Worm (Caenorhabditis elegans): ENCODE data around the gene D1054.10.

D1054.10 gene

ce11 chrV:10801154-10801553, 8.5 kb upstream of the D1054.10 start, which contains the start of gene D1054.18 (continued):
- TF ChIP-seq daf-12 (tag; optimal IDR thresholded peaks at IDR 0.05) (no peak), ztf-7 (tag; optimal IDR thresholded peaks at IDR 0.05) (no peak), T26A8.4 (GFP tag; IDR thresholded peaks at IDR 0.05) (no peak), pha-4 (GFP tag; IDR thresholded peaks at IDR 0.05) (peak; percentile 27; the same call in 1 of the 2 replicates), pha-4 (tag; optimal IDR thresholded peaks at IDR 0.05) (no peak), snpc-1.2 (GFP tag; IDR thresholded peaks at IDR 0.05) (no peak), ceh-20 (GFP tag; IDR thresholded peaks at IDR 0.05) (peak; percentile 63; the same call in 1 of the 2 replicates), mes-2 (tag; optimal IDR thresholded peaks at IDR 0.05; ENCODE audit: poor library complexity, severe bottlenecking) (no peak), saeg-2 (GFP tag; IDR thresholded peaks at IDR 0.05) (peak; percentile 42; the same call in 1 of the 2 replicates), daf-8 (GFP tag; IDR thresholded peaks at IDR 0.05) (no peak), nhr-41 (GFP tag; IDR thresholded peaks at IDR 0.05) (peak; percentile 85), zag-1 (tag; optimal IDR thresholded peaks at IDR 0.05) (no peak), nhr-48 (tag; optimal IDR thresholded peaks at IDR 0.05) (peak; percentile 30), lsy-2 (tag; optimal IDR thresholded peaks at IDR 0.05) (no peak), dpl-1 (GFP tag; optimal IDR thresholded peaks at IDR 0.05) (no peak), egl-43 (GFP tag; IDR thresholded peaks at IDR 0.05) (no peak), zip-2 (tag; optimal IDR thresholded peaks at IDR 0.05) (no peak), mxl-3 (GFP tag; optimal IDR thresholded peaks at IDR 0.05) (no peak), daf-19 (GFP tag; conservative IDR thresholded peaks at IDR 0.05) (no peak), pqm-1 (tag; optimal IDR thresholded peaks at IDR 0.05) (peak; percentile 93), nhr-25 (tag; optimal IDR thresholded peaks at IDR 0.05; ENCODE audit: borderline replicate concordance, insufficient read depth) (no peak), daf-16 (GFP tag; optimal IDR thresholded peaks at IDR 0.05) (no peak), daf-16 (tag; optimal IDR thresholded peaks at IDR 0.05) (peak; percentile 89), mdt-29 (GFP tag; IDR thresholded peaks at IDR 0.05) (no peak), unc-39 (tag; optimal IDR thresholded peaks at IDR 0.05) (no peak), dmd-6 (GFP tag; IDR thresholded peaks at IDR 0.05) (peak; percentile 95), unc-62 (GFP tag; optimal IDR thresholded peaks at IDR 0.05 in 1 of 2) (peak; percentile 51 to 96), unc-62 (tag; optimal IDR thresholded peaks at IDR 0.05) (no peak)

- TF ChIP-seq ceh-44 (GFP tag; IDR thresholded peaks at IDR 0.05): no peak
Observed at ce11 chrV:10798090-10798489, 5.4 kb upstream of the D1054.10 start, which contains the start of gene srh-184. Gene srh-184, minus strand, starts transcription at chrV:10798190.

ce11 chrV:10795494-10795893, 2.8 kb upstream of the D1054.10 start, which contains the start of gene D1054.19:
Gene D1054.19, plus strand, starts transcription at chrV:10795794.
- TF ChIP-seq ceh-32 (tag; optimal IDR thresholded peaks at IDR 0.05; ENCODE audit: poor library complexity): no peak
- no peak for TF ChIP-seq daf-19 (GFP tag; conservative IDR thresholded peaks at IDR 0.05)
- TF ChIP-seq F10B5.3 (tag; optimal IDR thresholded peaks at IDR 0.05): no peak
- TF ChIP-seq F37D6.2 (tag; optimal IDR thresholded peaks at IDR 0.05): no peak
- no peak for TF ChIP-seq mxl-2 (GFP tag; conservative IDR thresholded peaks at IDR 0.05)
- TF ChIP-seq hmg-1.1 (GFP tag; IDR thresholded peaks at IDR 0.05): no peak
- TF ChIP-seq mxl-3 (GFP tag; optimal IDR thresholded peaks at IDR 0.05): no peak
- no peak for TF ChIP-seq zfp-3 (GFP tag; conservative IDR thresholded peaks at IDR 0.05)
- TF ChIP-seq nhr-6 (tag; optimal IDR thresholded peaks at IDR 0.05): no peak
- TF ChIP-seq sdz-12 (GFP tag; optimal IDR thresholded peaks at IDR 0.05): no peak
- no peak for TF ChIP-seq Y105C5A.15 (GFP tag; IDR thresholded peaks at IDR 0.05)
- TF ChIP-seq aly-2 (tag; optimal IDR thresholded peaks at IDR 0.05): no peak

Measured in whole organism, L4 larva.